Fruit fly (Drosophila melanogaster) whole organism, embryonic: ENCODE measurements around the gene Mct1.
A peak's percentile ranks its signal among the peaks of the same experiment; 100 is the strongest.

ENCODE experiments used
- Antp ChIP-seq: fragments of 200-800 bp; sonication (Bioruptor generic); optimal IDR thresholded peaks from 3 replicates; lab custom pipeline; 2016; ENCODE audit warnings: missing biosample characterization, missing genetic modification characterization
- BEAF-32 ChIP-seq: fragments of 200-800 bp; sonication (Bioruptor generic); optimal IDR thresholded peaks from 3 replicates; lab custom pipeline; 2017; ENCODE audit warnings: missing biosample characterization, missing genetic modification characterization, mild to moderate bottlenecking, moderate library complexity, missing genetic modification reagents
- Bdp1 ChIP-seq: fragments of 200-800 bp; sonication (Bioruptor generic); optimal IDR thresholded peaks from 3 replicates; lab custom pipeline; 2016; ENCODE audit warnings: missing biosample characterization, missing genetic modification characterization
- CG10267 ChIP-seq: fragments of 200-800 bp; sonication (Bioruptor generic); optimal IDR thresholded peaks from 2 replicates; lab custom pipeline; 2018; ENCODE audit warnings: missing biosample characterization, mild to moderate bottlenecking, missing genetic modification characterization, moderate library complexity
- CG11560 ChIP-seq: fragments of 200-800 bp; sonication (Bioruptor generic); IDR thresholded peaks from 3 replicates; pipeline ENCODE4 v1.3.6; 2022; ENCODE audit warnings: missing biosample characterization, missing genetic modification characterization
- CG13287 ChIP-seq: fragments of 200-800 bp; sonication (Bioruptor generic); IDR thresholded peaks from 2 replicates; pipeline ENCODE4 v1.3.6; 2022; ENCODE audit warnings: missing biosample characterization, missing genetic modification characterization; ENCODE audit not compliant: partially characterized antibody
- CG14710 ChIP-seq: fragments of 200-800 bp; sonication (Bioruptor generic); optimal IDR thresholded peaks from 3 replicates; lab custom pipeline; 2019; ENCODE audit warnings: missing biosample characterization, mild to moderate bottlenecking, missing genetic modification characterization, moderate library complexity
- CG15514 ChIP-seq: fragments of 200-800 bp; sonication (Bioruptor generic); optimal IDR thresholded peaks from 3 replicates; lab custom pipeline; 2017; ENCODE audit warnings: missing biosample characterization, missing genetic modification characterization, mild to moderate bottlenecking, moderate library complexity, missing genetic modification reagents
- CG1603 ChIP-seq: fragments of 200-800 bp; sonication (Bioruptor generic); optimal IDR thresholded peaks from 2 replicates; lab custom pipeline; 2019; ENCODE audit warnings: missing biosample characterization, mild to moderate bottlenecking, missing genetic modification characterization, moderate library complexity
- CG17186 ChIP-seq: fragments of 200-800 bp; sonication (Bioruptor generic); optimal IDR thresholded peaks from 3 replicates; lab custom pipeline; 2017; ENCODE audit warnings: missing biosample characterization, missing genetic modification reagents, missing genetic modification characterization
- CG17612 ChIP-seq: fragments of 200-800 bp; sonication (Bioruptor generic); IDR thresholded peaks from 2 replicates; pipeline ENCODE4 v1.3.6; 2022; ENCODE audit warnings: missing biosample characterization, missing genetic modification characterization
- CG18599 ChIP-seq: fragments of 200-800 bp; sonication (Bioruptor generic); optimal IDR thresholded peaks from 3 replicates; lab custom pipeline; 2017; ENCODE audit warnings: missing biosample characterization, missing genetic modification characterization, mild to moderate bottlenecking, moderate library complexity, missing genetic modification reagents
- CG2116 ChIP-seq: fragments of 200-800 bp; sonication (Bioruptor generic); optimal IDR thresholded peaks from 3 replicates; lab custom pipeline; 2018; ENCODE audit warnings: missing biosample characterization, mild to moderate bottlenecking, missing genetic modification characterization
- CG6654 ChIP-seq: fragments of 200-800 bp; sonication (Bioruptor generic); optimal IDR thresholded peaks from 2 replicates; lab custom pipeline; 2017; ENCODE audit warnings: missing biosample characterization, mild to moderate bottlenecking, missing genetic modification characterization
- CG7271 ChIP-seq: fragments of 200-800 bp; sonication (Bioruptor generic); optimal IDR thresholded peaks from 2 replicates; lab custom pipeline; 2018; ENCODE audit warnings: missing biosample characterization, mild to moderate bottlenecking, missing genetic modification characterization, moderate library complexity
- CG8388 ChIP-seq: fragments of 200-800 bp; sonication (Bioruptor generic); optimal IDR thresholded peaks from 2 replicates; lab custom pipeline; 2019; ENCODE audit warnings: missing biosample characterization, mild to moderate bottlenecking, missing genetic modification characterization, moderate library complexity
- CoRest ChIP-seq: fragments of 200-800 bp; sonication (Bioruptor generic); optimal IDR thresholded peaks from 3 replicates; lab custom pipeline; 2018; ENCODE audit warnings: missing biosample characterization, mild to moderate bottlenecking, missing genetic modification characterization, moderate library complexity
- Dll ChIP-seq: fragments of 200-800 bp; sonication (Bioruptor generic); IDR thresholded peaks from 4 replicates; pipeline ENCODE4 v1.3.6; 2022; ENCODE audit warnings: missing biosample characterization, missing genetic modification characterization; ENCODE audit not compliant: partially characterized antibody
- Doc3 ChIP-seq: fragments of 200-800 bp; sonication (Bioruptor generic); IDR thresholded peaks from 3 replicates; pipeline ENCODE4 v1.3.6; 2022; ENCODE audit warnings: missing biosample characterization, missing genetic modification characterization; ENCODE audit not compliant: partially characterized antibody
- Dp ChIP-seq: fragments of 200-800 bp; sonication (Bioruptor generic); optimal IDR thresholded peaks from 2 replicates; lab custom pipeline; 2018; ENCODE audit warnings: missing biosample characterization, mild to moderate bottlenecking, missing genetic modification characterization, moderate library complexity
- Dref ChIP-seq: fragments of 200-800 bp; sonication (Bioruptor generic); IDR thresholded peaks from 2 replicates; pipeline ENCODE4 v1.3.6; 2022; ENCODE audit warnings: missing biosample characterization, missing genetic modification characterization
- HLH4C ChIP-seq: fragments of 200-800 bp; sonication (Bioruptor generic); IDR thresholded peaks from 3 replicates; pipeline ENCODE4 v1.3.6; 2022; ENCODE audit warnings: missing biosample characterization, missing genetic modification characterization; ENCODE audit not compliant: partially characterized antibody
- Hr78 ChIP-seq, 2 experiments: fragments of 200-800 bp in 1 of 2; fragments of >200 bp in 1 of 2; sonication (Bioruptor generic) in 1 of 2; optimal IDR thresholded peaks; 2 replicates each; lab custom pipeline; 2017 to 2019; ENCODE audit warnings: missing biosample characterization in 2 of 2, missing genetic modification characterization in 2 of 2, mild to moderate bottlenecking in 1 of 2, moderate library complexity in 1 of 2
- Lpt ChIP-seq: fragments of >200 bp; optimal IDR thresholded peaks from 2 replicates; lab custom pipeline; 2018; ENCODE audit warnings: missing biosample characterization, missing genetic modification characterization
- MBD-R2 ChIP-seq: fragments of 200-800 bp; sonication (Bioruptor generic); IDR thresholded peaks from 2 replicates; pipeline ENCODE4 v1.3.6; 2022; ENCODE audit warnings: missing biosample characterization, missing genetic modification characterization
- MTF-1 ChIP-seq: fragments of 200-800 bp; sonication (Bioruptor generic); optimal IDR thresholded peaks from 2 replicates; lab custom pipeline; 2018; ENCODE audit warnings: missing biosample characterization, mild to moderate bottlenecking, missing genetic modification characterization, borderline replicate concordance
- Sin3A ChIP-seq: fragments of >200 bp; optimal IDR thresholded peaks from 2 replicates; lab custom pipeline; 2018
- Sry-β ChIP-seq: fragments of 200-800 bp; sonication (Bioruptor generic); optimal IDR thresholded peaks from 2 replicates; lab custom pipeline; 2018; ENCODE audit warnings: missing biosample characterization, mild to moderate bottlenecking, missing genetic modification characterization, moderate library complexity
- Sry-δ ChIP-seq: fragments of 200-800 bp; sonication (Bioruptor generic); optimal IDR thresholded peaks from 2 replicates; lab custom pipeline; 2016; ENCODE audit warnings: missing biosample characterization, missing genetic modification characterization
- bbx ChIP-seq: fragments of 200-800 bp; sonication (Bioruptor generic); IDR thresholded peaks from 2 replicates; pipeline ENCODE4 v1.3.6; 2022; ENCODE audit warnings: missing biosample characterization, missing genetic modification characterization; ENCODE audit not compliant: partially characterized antibody
- cad ChIP-seq: fragments of >200 bp; optimal IDR thresholded peaks from 2 replicates; lab custom pipeline; 2017; ENCODE audit warnings: missing biosample characterization, missing genetic modification characterization
- chinmo ChIP-seq: fragments of 200-800 bp; sonication (Bioruptor generic); IDR thresholded peaks from 4 replicates; pipeline ENCODE4 v1.3.6; 2022; ENCODE audit warnings: missing biosample characterization, missing genetic modification characterization; ENCODE audit not compliant: partially characterized antibody
- chn ChIP-seq: fragments of 200-800 bp; sonication (Bioruptor generic); optimal IDR thresholded peaks from 2 replicates; lab custom pipeline; 2016; ENCODE audit warnings: missing biosample characterization, missing genetic modification characterization
- crp ChIP-seq, 2 experiments: fragments of 200-800 bp; sonication (Bioruptor generic); optimal IDR thresholded peaks; 2 replicates in 1 of 2; 3 replicates in 1 of 2; lab custom pipeline; 2017; ENCODE audit warnings: missing biosample characterization in 2 of 2, missing genetic modification characterization in 2 of 2, mild to moderate bottlenecking in 1 of 2, moderate library complexity in 1 of 2
- ems ChIP-seq: fragments of 200-800 bp; sonication (Bioruptor generic); optimal IDR thresholded peaks from 3 replicates; lab custom pipeline; 2016; ENCODE audit warnings: missing biosample characterization, missing genetic modification characterization
- eyg ChIP-seq: fragments of 200-800 bp; sonication (Bioruptor generic); optimal IDR thresholded peaks from 3 replicates; lab custom pipeline; 2016; ENCODE audit warnings: missing biosample characterization, missing genetic modification characterization
- grn ChIP-seq: fragments of 200-800 bp; sonication (Bioruptor generic); optimal IDR thresholded peaks from 3 replicates; lab custom pipeline; 2017; ENCODE audit warnings: missing biosample characterization, missing genetic modification characterization
- hbn ChIP-seq: fragments of 200-800 bp; sonication (Bioruptor generic); IDR thresholded peaks from 2 replicates; pipeline ENCODE4 v1.3.6; 2022; ENCODE audit warnings: missing biosample characterization, missing genetic modification characterization; ENCODE audit not compliant: partially characterized antibody
- lab ChIP-seq: fragments of 200-800 bp; sonication (Bioruptor generic); optimal IDR thresholded peaks from 3 replicates; lab custom pipeline; 2017; ENCODE audit warnings: missing biosample characterization, missing genetic modification characterization, mild to moderate bottlenecking, moderate library complexity, missing genetic modification reagents
- onecut ChIP-seq: fragments of 200-800 bp; sonication (Bioruptor generic); IDR thresholded peaks from 2 replicates; pipeline ENCODE4 v1.3.6; 2022; ENCODE audit warnings: missing biosample characterization, missing genetic modification characterization
- peb ChIP-seq: fragments of 200-800 bp; sonication (Bioruptor generic); IDR thresholded peaks from 2 replicates; pipeline ENCODE4 v1.3.6; 2022; ENCODE audit warnings: missing biosample characterization, missing genetic modification characterization
- pzg ChIP-seq: fragments of 200-800 bp; sonication (Bioruptor generic); optimal IDR thresholded peaks from 3 replicates; lab custom pipeline; 2018; ENCODE audit warnings: missing biosample characterization, mild to moderate bottlenecking, missing genetic modification characterization, moderate library complexity
- sc ChIP-seq, 3 experiments: fragments of >200 bp in 2 of 3; fragments of 200-800 bp in 1 of 3; sonication (Bioruptor generic) in 1 of 3; optimal IDR thresholded peaks; 2 replicates in 2 of 3; 3 replicates in 1 of 3; lab custom pipeline; 2017; ENCODE audit warnings: mild to moderate bottlenecking in 1 of 3, missing biosample characterization in 1 of 3, missing genetic modification characterization in 1 of 3, missing genetic modification reagents in 1 of 3
- scrt ChIP-seq: fragments of 200-800 bp; sonication (Bioruptor generic); optimal IDR thresholded peaks from 2 replicates; lab custom pipeline; 2018; ENCODE audit warnings: missing biosample characterization, mild to moderate bottlenecking, missing genetic modification characterization, moderate library complexity
- ssp ChIP-seq: fragments of 200-800 bp; sonication (Bioruptor generic); IDR thresholded peaks from 2 replicates; pipeline ENCODE4 v1.3.6; 2022; ENCODE audit warnings: missing biosample characterization, missing genetic modification characterization
- tup ChIP-seq: fragments of 200-800 bp; sonication (Bioruptor generic); optimal IDR thresholded peaks from 2 replicates; lab custom pipeline; 2016; ENCODE audit warnings: missing biosample characterization, mild to moderate bottlenecking, missing genetic modification characterization, moderate library complexity
- yki ChIP-seq: fragments of >200 bp; optimal IDR thresholded peaks from 3 replicates; lab custom pipeline; 2018
- zen2 ChIP-seq: fragments of 200-800 bp; sonication (Bioruptor generic); IDR thresholded peaks from 3 replicates; pipeline ENCODE4 v1.3.6; 2022; ENCODE audit warnings: missing biosample characterization, missing genetic modification characterization; ENCODE audit not compliant: partially characterized antibody

Gene Mct1

DNA sequence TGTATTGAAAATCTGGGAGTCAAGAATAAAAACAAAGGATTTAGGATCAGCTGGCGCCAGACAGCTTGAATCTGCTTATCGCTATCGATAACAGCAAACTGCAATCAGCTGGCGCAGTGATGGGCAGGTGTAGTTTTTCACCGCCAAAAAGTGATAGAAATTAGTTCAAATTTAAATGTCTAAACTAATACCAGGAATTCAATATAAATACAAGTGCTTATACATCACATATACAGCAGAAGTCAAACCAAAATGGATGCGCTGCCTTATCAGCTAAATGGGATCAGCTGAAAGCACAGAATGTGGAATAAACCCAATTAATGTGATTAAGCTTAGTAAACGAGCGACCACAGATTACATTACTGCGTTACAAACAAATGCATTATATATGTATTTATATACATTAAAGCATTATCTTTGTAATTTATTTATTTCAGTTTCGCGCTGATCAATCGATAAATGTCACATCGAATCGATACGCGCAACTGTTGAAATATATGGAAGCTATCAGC is 8.2 kb upstream of the Mct1 start, which contains the start of gene pn (continued):
- TF ChIP-seq yki (lab: Kevin White, UChicago) (no peak), peb (no peak), CG15514 (GFP tag; lab: Kevin White, UChicago) (peak; percentile 15), Dp (GFP tag; lab: Kevin White, UChicago) (peak; percentile 71), Bdp1 (GFP tag; lab: Kevin White, UChicago) (no peak), pzg (GFP tag; lab: Kevin White, UChicago) (peak; percentile 25), bbx (peak; percentile 38; the same call in 1 of the 2 replicates), Dref (GFP tag; lab: Robert Waterston, UW) (peak; percentile 62), BEAF-32 (peak; percentile 55), HLH4C (GFP tag; lab: Robert Waterston, UW) (peak; percentile 60; the same call in 2 of the 3 replicates), CG14710 (tag; lab: Kevin White, UChicago) (peak; percentile 19), CG17186 (peak; percentile 37), onecut (GFP tag; lab: Robert Waterston, UW) (peak; percentile 6; the same call in 1 of the 2 replicates), CG13287 (GFP tag; lab: Robert Waterston, UW) (peak; percentile 32; the same call in 1 of the 2 replicates), crp (GFP tag; optimal IDR thresholded peaks at IDR 0.05; lab: Kevin White, UChicago) (peak; percentile 55 to 83), Lpt (GFP tag; lab: Kevin White, UChicago) (no peak), chn (GFP tag; lab: Kevin White, UChicago) (no peak), Doc3 (0 out of 3 replicates have a peak, but pooled peaks have one; percentile 19), CG2116 (GFP tag; lab: Kevin White, UChicago) (peak; percentile 56), CG18599 (GFP tag; lab: Kevin White, UChicago) (no peak), zen2 (0 out of 3 replicates have a peak, but pooled peaks have one; percentile 17), hbn (peak; percentile 39; the same call in 1 of the 2 replicates), Sry-β (peak; percentile 80), Sry-δ (GFP tag; lab: Kevin White, UChicago) (peak; percentile 57), chinmo (GFP tag; lab: Robert Waterston, UW) (0 out of 4 replicates have a peak, but pooled peaks have one; percentile 22), Dll (GFP tag; lab: Robert Waterston, UW) (peak; percentile 55; the same call in 2 of the 4 replicates)

DNA sequence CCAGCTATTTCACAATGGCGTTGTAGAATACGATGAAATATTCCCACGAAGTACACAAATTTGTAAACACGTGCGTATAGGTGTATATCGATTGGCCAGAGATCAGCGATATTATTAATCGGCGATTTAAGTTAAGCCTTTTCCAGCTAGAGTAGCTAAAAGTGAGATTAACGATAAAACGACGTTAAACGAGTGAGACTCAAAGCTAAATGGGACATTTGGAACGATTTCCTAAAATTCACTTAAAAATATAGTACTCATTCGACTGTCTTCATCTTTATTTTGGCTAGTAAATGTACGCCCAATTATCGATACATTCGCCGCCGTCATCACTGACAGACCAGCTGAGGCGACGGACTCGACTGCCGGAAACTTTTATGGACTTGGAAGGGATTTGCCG is 4.4 kb upstream of the Mct1 start, which contains the start of the genes Nmd3 and CG17776:
Nmd3 (minus strand) TSS at position 106 of the 400 bp plus-strand sequence.
CG17776 (plus strand) TSS at position 163 of the 400 bp plus-strand sequence.
- peak; percentile 72; the same call in 1 of the 2 replicates for TF ChIP-seq MBD-R2 (GFP tag; lab: Robert Waterston, UW)
- no peak for TF ChIP-seq CG6654 (GFP tag; lab: Kevin White, UChicago)
- no peak for TF ChIP-seq Antp (GFP tag; lab: Kevin White, UChicago)
- peak; percentile 58 for TF ChIP-seq CG1603 (tag; lab: Kevin White, UChicago)
- TF ChIP-seq Sin3A = peak; percentile 60
- TF ChIP-seq CG17612 = no peak
- TF ChIP-seq eyg = no peak
- TF ChIP-seq CG7271 (tag; lab: Kevin White, UChicago) = no peak
- no peak for TF ChIP-seq tup (GFP tag; lab: Kevin White, UChicago)
- TF ChIP-seq CG8388 (GFP tag; lab: Kevin White, UChicago) = no peak
- TF ChIP-seq ssp (GFP tag; lab: Robert Waterston, UW) = no peak
- TF ChIP-seq CoRest (tag; lab: Kevin White, UChicago) = no peak
- no peak for TF ChIP-seq lab (GFP tag; lab: Kevin White, UChicago)
- no peak for TF ChIP-seq sc (optimal IDR thresholded peaks at IDR 0.05; lab: Kevin White, UChicago)
- TF ChIP-seq sc (GFP tag; optimal IDR thresholded peaks at IDR 0.05; lab: Kevin White, UChicago) = no peak
- no peak for TF ChIP-seq CG11560
- TF ChIP-seq Hr78 (GFP tag; optimal IDR thresholded peaks at IDR 0.05; lab: Kevin White, UChicago) = no peak
- no peak for TF ChIP-seq scrt
- no peak for TF ChIP-seq ems (GFP tag; lab: Kevin White, UChicago)
- peak; percentile 17 for TF ChIP-seq CG10267
- TF ChIP-seq BEAF-32 = peak; percentile 68
- no peak for TF ChIP-seq MTF-1 (GFP tag; lab: Kevin White, UChicago)
- no peak for TF ChIP-seq grn (GFP tag; lab: Kevin White, UChicago)
- no peak for TF ChIP-seq cad (GFP tag; lab: Kevin White, UChicago)
